Worm (Caenorhabditis elegans) whole organism, L4/young adult: ENCODE data around the gene srxa-12.

Experiments
- W03F9.2 ChIP-seq: fragments of 150-350 bp; optimal IDR thresholded peaks from 2 replicates; lab custom pipeline; 2014; ENCODE audit warnings: missing biosample characterization, missing genetic modification characterization
- him-1 ChIP-seq: sonication (generic microtip); optimal IDR thresholded peaks from 2 replicates; lab custom pipeline; 2016; ENCODE audit warnings: missing genotype, missing genetic modification reagents, missing genetic modification characterization, missing compliant biosample characterization

DNA sequence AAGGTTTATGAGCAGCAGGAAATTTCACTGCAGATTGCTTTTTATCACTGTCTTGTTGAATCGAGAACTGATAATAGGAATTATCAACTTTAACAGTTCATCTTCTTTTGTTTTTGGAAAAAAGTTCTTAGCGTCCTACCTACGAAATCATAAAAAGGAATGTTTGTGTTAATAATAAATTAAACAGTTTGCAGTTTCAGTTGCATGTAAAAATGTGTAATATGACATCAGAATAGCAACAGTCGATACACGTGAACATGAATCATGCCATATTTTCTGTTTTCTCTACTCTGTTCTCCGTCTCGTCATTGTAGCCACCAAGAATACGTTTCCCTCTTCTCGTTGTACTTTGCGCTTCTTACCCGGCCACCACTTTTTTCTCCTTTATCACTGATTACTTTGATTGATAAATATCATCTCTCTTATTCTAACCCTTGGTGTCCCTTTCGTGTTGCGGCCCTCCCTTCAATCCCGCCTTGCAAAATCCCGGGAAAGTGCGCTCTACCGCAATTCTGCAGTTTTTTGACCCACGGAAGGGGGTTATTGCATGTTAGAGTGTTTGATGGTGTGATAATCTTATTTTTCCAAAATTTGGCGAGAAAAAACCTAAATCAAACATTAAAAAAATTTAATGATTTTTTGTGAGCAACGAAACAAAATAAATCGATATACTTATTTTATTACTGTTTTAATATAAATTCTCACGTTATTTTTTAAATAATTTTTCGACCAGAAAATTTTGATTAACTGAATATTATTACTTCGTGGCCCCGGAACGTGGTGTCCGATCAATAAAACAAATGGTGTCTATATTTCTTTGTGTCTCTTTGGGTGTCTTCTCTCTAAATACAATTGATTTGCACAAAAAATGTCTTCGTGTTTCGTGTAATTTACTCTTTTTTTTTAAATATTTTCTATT lies 33.8 kb upstream of the srxa-12 start, which contains the start of gene sptl-3:
- TF ChIP-seq him-1 (no peak), W03F9.2 (no peak)
